Worm (Caenorhabditis elegans): Measurements from ENCODE around the gene srw-6.

DNA sequence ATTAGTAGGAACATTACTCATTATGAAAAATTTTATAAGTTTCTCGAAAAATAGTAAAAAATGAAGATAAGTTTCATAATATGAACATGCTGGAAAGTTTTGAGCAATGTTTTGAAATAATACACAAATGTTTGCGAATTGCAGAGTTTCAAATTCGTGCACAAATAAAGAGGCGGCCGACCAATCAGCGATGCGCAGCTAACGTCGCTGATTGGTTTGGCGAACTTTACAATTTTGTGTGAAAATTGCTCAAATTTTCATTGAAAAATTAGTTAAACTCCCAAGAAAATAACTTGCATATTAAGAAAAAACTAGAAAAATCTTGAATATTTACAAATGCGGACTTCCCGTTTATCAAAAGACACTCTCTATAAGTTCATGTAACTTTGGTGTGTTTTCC is 24.2 kb downstream of the srw-6 start:
- TF ChIP-seq snpc-4 (tag; optimal IDR thresholded peaks at IDR 0.05) (no peak), unc-120 (tag; optimal IDR thresholded peaks at IDR 0.05; ENCODE audit: poor library complexity, severe bottlenecking) (no peak), lsy-2 (tag; optimal IDR thresholded peaks at IDR 0.05) (no peak), ztf-11 (tag; optimal IDR thresholded peaks at IDR 0.05) (no peak), tbx-8 (GFP tag; optimal IDR thresholded peaks at IDR 0.05) (no peak), pha-4 (tag; optimal IDR thresholded peaks at IDR 0.05) (no peak), unc-39 (tag; optimal IDR thresholded peaks at IDR 0.05) (no peak), nhr-28 (tag; optimal IDR thresholded peaks at IDR 0.05) (no peak), unc-62 (GFP tag; optimal IDR thresholded peaks at IDR 0.05) (no peak), nhr-76 (tag; optimal IDR thresholded peaks at IDR 0.05) (no peak), hlh-1 (tag; optimal IDR thresholded peaks at IDR 0.05) (no peak), mls-2 (tag; optimal IDR thresholded peaks at IDR 0.05) (no peak), nhr-12 (tag; optimal IDR thresholded peaks at IDR 0.05) (no peak)
